Worm (Caenorhabditis elegans) whole organism, L2 larva: ENCODE data around the gene itm-2.

ENCODE experiments used
- F13H6.1 ChIP-seq: sonication (generic microtip); optimal IDR thresholded peaks from 2 replicates; lab custom pipeline; 2016; ENCODE audit warnings: missing genetic modification characterization, missing compliant biosample characterization
- blmp-1 ChIP-seq: sonication (generic microtip); optimal IDR thresholded peaks from 2 replicates; lab custom pipeline; 2017; ENCODE audit warnings: missing genetic modification characterization, mild to moderate bottlenecking, missing compliant biosample characterization, antibody characterized with exemption, moderate library complexity; ENCODE audit not compliant: insufficient read depth
- dmd-4 ChIP-seq: sonication (generic microtip); optimal IDR thresholded peaks from 2 replicates; lab custom pipeline; 2017; ENCODE audit warnings: missing biosample characterization, missing genetic modification characterization
- elt-1 ChIP-seq: fragments of 150-350 bp; optimal IDR thresholded peaks from 2 replicates; lab custom pipeline; 2014; ENCODE audit warnings: missing biosample characterization, missing genetic modification characterization
- elt-3 ChIP-seq: sonication (generic microtip); optimal IDR thresholded peaks from 2 replicates; lab custom pipeline; 2017; ENCODE audit warnings: missing biosample characterization, missing genetic modification characterization
- fos-1 ChIP-seq: fragments of 150-350 bp; optimal IDR thresholded peaks from 2 replicates; lab custom pipeline; 2014; ENCODE audit warnings: missing biosample characterization, missing genetic modification characterization
- lin-11 ChIP-seq: fragments of 150-350 bp; sonication (generic microtip); optimal IDR thresholded peaks from 2 replicates; lab custom pipeline; 2014; ENCODE audit warnings: missing biosample characterization, missing genetic modification characterization, inconsistent platforms, mixed read lengths
- nhr-11 ChIP-seq: fragments of 150-350 bp; optimal IDR thresholded peaks from 2 replicates; lab custom pipeline; 2014; ENCODE audit warnings: missing biosample characterization, missing genetic modification characterization
- nhr-25 ChIP-seq: fragments of 150-350 bp; sonication (generic microtip); optimal IDR thresholded peaks from 3 replicates; lab custom pipeline; 2014; ENCODE audit warnings: missing biosample characterization, missing genetic modification characterization
- nhr-77 ChIP-seq: fragments of 150-350 bp; optimal IDR thresholded peaks from 2 replicates; lab custom pipeline; 2014; ENCODE audit warnings: missing biosample characterization, missing genetic modification characterization
- snpc-4 ChIP-seq: fragments of 150-350 bp; optimal IDR thresholded peaks from 2 replicates; lab custom pipeline; 2014; ENCODE audit warnings: missing biosample characterization, missing genetic modification characterization
- ztf-11 ChIP-seq: sonication (generic microtip); optimal IDR thresholded peaks from 2 replicates; lab custom pipeline; 2017; ENCODE audit warnings: missing biosample characterization, missing genetic modification characterization

- TF ChIP-seq snpc-4 (tag; lab: Kevin White, UChicago): no peak
- no peak for TF ChIP-seq dmd-4 (tag; lab: Kevin White, UChicago)
- no peak for TF ChIP-seq elt-3 (tag; lab: Kevin White, UChicago)
- no peak for TF ChIP-seq fos-1 (tag; lab: Kevin White, UChicago)
- TF ChIP-seq elt-1: no peak
- TF ChIP-seq nhr-25: no peak
- TF ChIP-seq F13H6.1: no peak
- TF ChIP-seq nhr-11 (tag; lab: Kevin White, UChicago): no peak
- TF ChIP-seq ztf-11 (tag; lab: Kevin White, UChicago): no peak
- no peak for TF ChIP-seq blmp-1
- TF ChIP-seq nhr-77 (tag; lab: Kevin White, UChicago): no peak
- TF ChIP-seq lin-11 (tag; lab: Kevin White, UChicago): no peak
Observed at ce11 chrX:5413510-5413909, 31.5 kb upstream of the itm-2 start, which contains the start of gene pks-1.
